Fruit fly (Drosophila melanogaster): Measurements from ENCODE around the gene Mulk.

Gene Mulk

DNA sequence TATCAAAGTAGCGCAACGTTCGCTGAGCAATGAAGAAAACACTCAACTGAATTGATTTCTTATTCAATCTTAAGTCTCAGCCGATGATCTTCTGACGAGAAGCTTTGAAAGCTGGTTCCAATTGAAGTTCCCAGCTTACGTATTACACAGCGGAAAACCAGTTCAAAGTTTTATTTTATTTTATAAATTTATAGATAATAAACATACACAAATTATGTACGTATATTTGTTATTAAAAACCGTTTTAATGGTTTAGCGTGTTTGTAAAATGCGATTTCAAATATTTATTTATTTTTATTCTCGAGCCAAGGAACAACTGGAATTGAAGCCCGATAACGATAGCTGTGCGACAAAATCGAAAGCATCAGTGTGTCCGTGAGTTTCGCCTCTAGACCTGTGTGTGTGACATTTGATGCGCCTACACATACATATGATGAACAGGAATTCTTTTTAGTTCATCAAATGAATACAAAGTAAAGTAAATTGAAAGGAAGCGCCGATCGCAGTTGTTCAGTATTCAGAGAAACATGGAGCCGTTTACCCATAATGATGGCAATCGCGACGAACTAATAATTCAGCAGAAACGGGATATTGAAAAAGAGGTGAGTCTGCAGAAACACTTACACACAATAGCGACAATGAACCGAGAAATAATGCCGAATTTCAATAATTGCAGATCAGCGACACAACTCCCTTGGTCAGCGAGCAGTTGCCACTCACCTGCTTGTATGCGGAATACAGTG is 36.8 kb downstream of the Mulk start, which contains the start of the genes CG5390 and CG4968:
Gene CG5390, minus strand, starts transcription at position 77 of the 743 bp plus-strand sequence.
Gene CG4968, plus strand, starts transcription at position 405 of the 743 bp plus-strand sequence.
- TF ChIP-seq CG17801 (GFP tag; optimal IDR thresholded peaks at IDR 0.05; ENCODE audit: partially characterized antibody), result peak; percentile 87

DNA sequence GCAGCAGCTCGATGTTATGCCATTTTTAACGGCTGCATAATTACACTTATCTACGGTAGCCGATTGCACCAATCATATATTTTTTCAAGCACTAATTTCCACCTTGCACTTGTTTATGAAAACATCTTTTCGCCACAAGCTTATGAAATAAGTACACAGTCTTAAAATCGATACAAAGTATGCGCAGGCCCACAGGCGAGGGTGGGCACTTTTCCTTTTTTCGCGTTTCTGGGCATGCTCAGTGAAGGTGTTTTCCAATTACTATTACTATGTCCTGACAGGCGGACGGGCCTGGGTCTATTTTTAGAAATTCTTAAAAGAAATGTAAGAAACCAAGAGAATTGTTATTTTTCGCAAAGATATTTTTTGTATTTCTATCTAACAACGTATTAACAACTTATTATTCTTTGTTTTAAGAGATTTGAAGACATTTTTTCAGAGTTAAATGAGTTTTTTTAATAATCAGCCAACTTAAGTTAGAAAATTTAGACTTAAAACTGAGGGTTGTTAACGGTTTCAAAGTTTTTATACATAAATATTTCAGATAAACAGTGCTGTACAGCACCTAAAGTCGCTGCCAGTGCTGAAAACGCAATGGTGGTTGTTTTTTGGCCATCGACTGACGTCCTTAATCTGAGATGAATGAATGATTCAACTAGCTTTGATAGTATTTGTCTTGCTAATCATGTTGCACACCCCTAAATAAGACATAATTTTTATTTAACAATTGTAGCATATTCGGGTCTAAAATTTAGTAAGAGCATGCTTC is 40.9 kb downstream of the Mulk start, which contains the start of gene Cdk5alpha:
Gene Cdk5alpha, minus strand, starts transcription at position 343 of the 769 bp plus-strand sequence.
- TF ChIP-seq CG17801 (GFP tag; optimal IDR thresholded peaks at IDR 0.05; ENCODE audit: partially characterized antibody), result no peak

DNA sequence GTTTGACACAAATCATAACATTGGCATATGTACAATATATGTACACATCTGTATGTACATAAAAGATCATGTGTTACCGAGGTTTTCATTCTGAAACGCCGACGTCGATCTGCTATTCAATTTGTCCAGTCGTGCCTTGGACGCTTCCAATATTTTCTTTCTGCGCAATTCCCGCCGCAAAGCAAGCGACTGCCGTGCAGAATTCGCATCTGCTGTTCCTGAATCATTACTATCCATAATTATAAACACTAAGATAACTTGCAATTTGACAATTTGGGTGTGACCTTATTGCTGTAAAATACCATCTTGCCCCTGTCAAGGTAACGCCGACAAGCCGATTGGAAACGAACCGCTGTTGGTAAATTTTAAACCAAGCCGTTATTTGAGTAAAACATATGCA is 42.0 kb downstream of the Mulk start:
- no peak for TF ChIP-seq CG17801 (GFP tag; optimal IDR thresholded peaks at IDR 0.05; ENCODE audit: partially characterized antibody)

DNA sequence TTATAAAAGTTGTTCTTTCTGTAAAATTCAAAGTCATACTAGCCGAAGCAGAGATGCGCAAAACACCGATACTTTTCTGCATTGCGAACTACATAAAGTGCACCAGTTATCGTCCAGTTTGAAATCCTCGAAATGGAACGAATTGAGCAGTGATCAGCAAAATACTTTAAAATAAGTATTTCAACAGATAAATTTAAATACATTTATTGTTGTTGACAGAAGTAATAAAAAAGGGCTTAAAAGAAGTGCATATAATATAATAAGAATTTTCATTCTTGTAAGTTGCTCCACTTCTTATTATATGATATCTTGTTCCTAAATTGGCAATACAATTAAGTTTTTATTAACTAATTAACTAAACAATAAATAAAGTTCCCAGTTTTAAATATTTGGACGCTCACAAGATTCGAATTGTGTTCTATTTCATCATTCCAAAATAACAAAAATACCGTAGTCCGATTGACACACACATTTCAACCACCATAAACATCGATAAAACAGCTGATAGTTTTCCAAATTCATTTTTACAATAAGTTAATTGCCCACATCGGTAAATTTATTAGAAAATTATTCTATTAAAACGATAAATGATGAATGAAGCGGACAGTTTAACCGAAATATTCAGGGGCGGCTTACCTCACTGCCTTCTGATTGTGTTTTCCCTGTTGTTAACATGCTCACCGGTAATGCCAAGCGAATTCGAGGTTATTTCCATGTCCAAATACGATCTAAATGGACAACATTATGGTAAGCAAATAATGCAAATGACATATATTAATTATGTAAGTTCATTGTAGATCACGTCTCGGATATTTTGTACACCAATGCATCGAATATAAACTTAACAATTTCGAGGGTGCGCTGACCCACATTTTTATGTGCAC is 44.7 kb downstream of the Mulk start, which contains the start of the genes Usp14 and CG4972:
Gene Usp14, minus strand, starts transcription at position 70 of the 884 bp plus-strand sequence.
Gene CG4972, plus strand, starts transcription at position 466 of the 884 bp plus-strand sequence.
- TF ChIP-seq CG17801 (GFP tag; optimal IDR thresholded peaks at IDR 0.05; ENCODE audit: partially characterized antibody), result no peak

- TF ChIP-seq CG17801 (GFP tag; optimal IDR thresholded peaks at IDR 0.05; ENCODE audit: partially characterized antibody), result no peak
Observed at dm6 chr2L:10315888-10316287, 46.0 kb downstream of the Mulk start.

dm6 chr2L:10320174-10320775 is 50.4 kb downstream of the Mulk start:
- no peak for TF ChIP-seq CG17801 (GFP tag; optimal IDR thresholded peaks at IDR 0.05; ENCODE audit: partially characterized antibody)
